Worm (Caenorhabditis elegans): Measurements from ENCODE around the gene sod-1.

Gene sod-1

DNA sequence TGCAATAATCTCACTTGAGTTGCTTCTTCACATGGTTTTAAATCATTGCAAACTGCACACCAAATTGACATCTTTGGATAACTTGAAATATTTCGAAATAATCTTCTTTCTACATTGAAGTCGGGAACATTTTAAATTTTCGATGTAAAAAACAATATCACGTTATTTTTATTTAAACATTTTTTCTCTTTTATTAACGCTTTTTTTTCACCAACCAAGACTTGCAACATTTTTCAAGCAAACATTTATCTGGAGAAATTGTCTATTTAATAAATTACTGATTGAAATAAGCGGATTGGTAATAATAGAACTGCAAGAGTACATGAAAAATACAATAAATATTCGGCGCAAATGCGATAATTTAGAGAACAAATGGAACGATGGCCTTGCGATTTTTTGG is 3.2 kb downstream of the sod-1 start, which contains the start of gene C15F1.5:
C15F1.5 (minus strand) TSS at position 101 of the 400 bp plus-strand sequence.
- TF ChIP-seq scrt-1 (GFP tag; IDR thresholded peaks at IDR 0.05) (no peak), hmbx-1 (tag; optimal IDR thresholded peaks at IDR 0.05) (no peak), tra-4 (tag; optimal IDR thresholded peaks at IDR 0.05) (no peak), tbx-37 (GFP tag; conservative IDR thresholded peaks at IDR 0.05) (no peak), tbx-11 (GFP tag; IDR thresholded peaks at IDR 0.05) (no peak), ets-7 (tag; optimal IDR thresholded peaks at IDR 0.05) (no peak), sea-1 (GFP tag; conservative IDR thresholded peaks at IDR 0.05) (no peak), ceh-13 (GFP tag; optimal IDR thresholded peaks at IDR 0.05) (no peak), hnd-1 (tag; optimal IDR thresholded peaks at IDR 0.05) (no peak), F13C5.2 (tag; optimal IDR thresholded peaks at IDR 0.05) (no peak), pes-1 (GFP tag; IDR thresholded peaks at IDR 0.05) (no peak)

ce11 chrII:6968191-6968675 is 5.5 kb downstream of the sod-1 start:
- TF ChIP-seq sea-1 (GFP tag; conservative IDR thresholded peaks at IDR 0.05) (0 out of 2 replicates have a peak, but pooled peaks have one; percentile 25), hmg-4 (GFP tag; optimal IDR thresholded peaks at IDR 0.05) (peak; percentile 94), hmbx-1 (tag; optimal IDR thresholded peaks at IDR 0.05) (peak; percentile 45), tra-4 (tag; optimal IDR thresholded peaks at IDR 0.05) (peak; percentile 69), ceh-13 (GFP tag; optimal IDR thresholded peaks at IDR 0.05) (peak; percentile 34), tbx-11 (GFP tag; IDR thresholded peaks at IDR 0.05) (0 out of 2 replicates have a peak, but pooled peaks have one; percentile 30), ama-1 (optimal IDR thresholded peaks at IDR 0.05) (peak; percentile 99), scrt-1 (GFP tag; IDR thresholded peaks at IDR 0.05) (peak; percentile 73; the same call in 1 of the 2 replicates), ceh-36 (tag; optimal IDR thresholded peaks at IDR 0.05) (peak; percentile 89), B0310.2 (tag; optimal IDR thresholded peaks at IDR 0.05) (peak; percentile 50), F13C5.2 (tag; optimal IDR thresholded peaks at IDR 0.05) (peak; percentile 34), hnd-1 (tag; optimal IDR thresholded peaks at IDR 0.05) (no peak), pes-1 (GFP tag; IDR thresholded peaks at IDR 0.05) (peak; percentile 77), aly-1 (tag; optimal IDR thresholded peaks at IDR 0.05) (peak; percentile 45), tbx-37 (GFP tag; conservative IDR thresholded peaks at IDR 0.05) (0 out of 2 replicates have a peak, but pooled peaks have one; percentile 29), flt-1 (GFP tag; IDR thresholded peaks at IDR 0.05) (peak; percentile 45; the same call in 1 of the 2 replicates), ets-7 (tag; optimal IDR thresholded peaks at IDR 0.05) (no peak)

- no peak for TF ChIP-seq pes-1 (GFP tag; IDR thresholded peaks at IDR 0.05)
- no peak for TF ChIP-seq aly-1 (tag; optimal IDR thresholded peaks at IDR 0.05)
- TF ChIP-seq ceh-13 (GFP tag; optimal IDR thresholded peaks at IDR 0.05) = no peak
- TF ChIP-seq hmbx-1 (tag; optimal IDR thresholded peaks at IDR 0.05) = no peak
- TF ChIP-seq tbx-11 (GFP tag; IDR thresholded peaks at IDR 0.05) = no peak
- TF ChIP-seq ama-1 (optimal IDR thresholded peaks at IDR 0.05) = no peak
- TF ChIP-seq hmg-4 (GFP tag; optimal IDR thresholded peaks at IDR 0.05) = no peak
- no peak for TF ChIP-seq tra-4 (tag; optimal IDR thresholded peaks at IDR 0.05)
- no peak for TF ChIP-seq scrt-1 (GFP tag; IDR thresholded peaks at IDR 0.05)
- TF ChIP-seq ceh-36 (tag; optimal IDR thresholded peaks at IDR 0.05) = no peak
- no peak for TF ChIP-seq B0310.2 (tag; optimal IDR thresholded peaks at IDR 0.05)
- TF ChIP-seq tbx-37 (GFP tag; conservative IDR thresholded peaks at IDR 0.05) = no peak
- no peak for TF ChIP-seq flt-1 (GFP tag; IDR thresholded peaks at IDR 0.05)
- no peak for TF ChIP-seq sea-1 (GFP tag; conservative IDR thresholded peaks at IDR 0.05)
- TF ChIP-seq hnd-1 (tag; optimal IDR thresholded peaks at IDR 0.05) = no peak
- TF ChIP-seq F13C5.2 (tag; optimal IDR thresholded peaks at IDR 0.05) = no peak
Observed at ce11 chrII:6967618-6968017, 6.1 kb downstream of the sod-1 start, which contains the start of gene eif-2Bgamma. Gene eif-2Bgamma (minus strand): TSS chrII:6967648.

DNA sequence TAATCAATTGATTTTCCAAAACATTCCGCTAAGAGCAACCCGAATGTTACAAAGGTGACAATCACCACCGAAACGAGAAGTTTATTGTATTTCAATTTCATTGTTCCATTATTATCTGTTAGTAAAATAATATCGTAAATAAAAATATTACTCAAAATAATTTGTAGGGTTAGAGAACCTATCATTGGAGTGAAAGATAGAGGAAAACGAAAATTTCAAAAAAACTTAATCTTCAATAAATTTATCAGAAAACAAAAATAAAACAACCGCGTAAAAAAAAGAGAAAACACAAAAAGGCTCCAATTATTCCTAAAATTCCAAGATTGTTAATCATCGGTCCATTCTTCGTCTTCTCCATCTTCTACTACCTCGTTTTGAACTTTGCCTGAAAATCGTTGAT is 8.1 kb downstream of the sod-1 start, which contains the start of gene tra-2:
tra-2 (minus strand) TSS at position 101 of the 400 bp plus-strand sequence.
- TF ChIP-seq aly-1 (tag; optimal IDR thresholded peaks at IDR 0.05) (no peak), ceh-36 (tag; optimal IDR thresholded peaks at IDR 0.05) (no peak), flt-1 (GFP tag; IDR thresholded peaks at IDR 0.05) (no peak), scrt-1 (GFP tag; IDR thresholded peaks at IDR 0.05) (no peak), ama-1 (optimal IDR thresholded peaks at IDR 0.05) (no peak), ets-7 (tag; optimal IDR thresholded peaks at IDR 0.05) (no peak), tbx-11 (GFP tag; IDR thresholded peaks at IDR 0.05) (no peak), hmbx-1 (tag; optimal IDR thresholded peaks at IDR 0.05) (no peak), F13C5.2 (tag; optimal IDR thresholded peaks at IDR 0.05) (no peak), ceh-13 (GFP tag; optimal IDR thresholded peaks at IDR 0.05) (no peak), pes-1 (GFP tag; IDR thresholded peaks at IDR 0.05) (no peak), tra-4 (tag; optimal IDR thresholded peaks at IDR 0.05) (no peak), B0310.2 (tag; optimal IDR thresholded peaks at IDR 0.05) (no peak), hmg-4 (GFP tag; optimal IDR thresholded peaks at IDR 0.05) (no peak), sea-1 (GFP tag; conservative IDR thresholded peaks at IDR 0.05) (no peak), hnd-1 (tag; optimal IDR thresholded peaks at IDR 0.05) (no peak), tbx-37 (GFP tag; conservative IDR thresholded peaks at IDR 0.05) (no peak)

- no peak for TF ChIP-seq scrt-1 (GFP tag; IDR thresholded peaks at IDR 0.05)
- no peak for TF ChIP-seq hmg-4 (GFP tag; optimal IDR thresholded peaks at IDR 0.05)
- no peak for TF ChIP-seq sea-1 (GFP tag; conservative IDR thresholded peaks at IDR 0.05)
- TF ChIP-seq tbx-37 (GFP tag; conservative IDR thresholded peaks at IDR 0.05) = no peak
- no peak for TF ChIP-seq flt-1 (GFP tag; IDR thresholded peaks at IDR 0.05)
- TF ChIP-seq ets-7 (tag; optimal IDR thresholded peaks at IDR 0.05) = no peak
- TF ChIP-seq hmbx-1 (tag; optimal IDR thresholded peaks at IDR 0.05) = no peak
- no peak for TF ChIP-seq F13C5.2 (tag; optimal IDR thresholded peaks at IDR 0.05)
- no peak for TF ChIP-seq aly-1 (tag; optimal IDR thresholded peaks at IDR 0.05)
- no peak for TF ChIP-seq ceh-13 (GFP tag; optimal IDR thresholded peaks at IDR 0.05)
- TF ChIP-seq tbx-11 (GFP tag; IDR thresholded peaks at IDR 0.05) = no peak
- TF ChIP-seq hnd-1 (tag; optimal IDR thresholded peaks at IDR 0.05) = no peak
- no peak for TF ChIP-seq ceh-36 (tag; optimal IDR thresholded peaks at IDR 0.05)
- TF ChIP-seq ama-1 (optimal IDR thresholded peaks at IDR 0.05) = no peak
- no peak for TF ChIP-seq B0310.2 (tag; optimal IDR thresholded peaks at IDR 0.05)
- TF ChIP-seq pes-1 (GFP tag; IDR thresholded peaks at IDR 0.05) = no peak
- no peak for TF ChIP-seq tra-4 (tag; optimal IDR thresholded peaks at IDR 0.05)
Observed at ce11 chrII:6958136-6958535, 15.6 kb downstream of the sod-1 start.

- TF ChIP-seq hmg-4 (GFP tag; optimal IDR thresholded peaks at IDR 0.05) = no peak
- no peak for TF ChIP-seq ceh-36 (tag; optimal IDR thresholded peaks at IDR 0.05)
- no peak for TF ChIP-seq pes-1 (GFP tag; IDR thresholded peaks at IDR 0.05)
- no peak for TF ChIP-seq scrt-1 (GFP tag; IDR thresholded peaks at IDR 0.05)
- TF ChIP-seq flt-1 (GFP tag; IDR thresholded peaks at IDR 0.05) = no peak
- no peak for TF ChIP-seq sea-1 (GFP tag; conservative IDR thresholded peaks at IDR 0.05)
- TF ChIP-seq tbx-37 (GFP tag; conservative IDR thresholded peaks at IDR 0.05) = no peak
- no peak for TF ChIP-seq aly-1 (tag; optimal IDR thresholded peaks at IDR 0.05)
- no peak for TF ChIP-seq hmbx-1 (tag; optimal IDR thresholded peaks at IDR 0.05)
- no peak for TF ChIP-seq ama-1 (optimal IDR thresholded peaks at IDR 0.05)
- TF ChIP-seq tbx-11 (GFP tag; IDR thresholded peaks at IDR 0.05) = no peak
Observed at ce11 chrII:6955084-6955697, 18.5 kb downstream of the sod-1 start.

Measured in whole organism, early embryonic.